Worm (Caenorhabditis elegans): Measurements from ENCODE around the gene ZK688.10.

DNA sequence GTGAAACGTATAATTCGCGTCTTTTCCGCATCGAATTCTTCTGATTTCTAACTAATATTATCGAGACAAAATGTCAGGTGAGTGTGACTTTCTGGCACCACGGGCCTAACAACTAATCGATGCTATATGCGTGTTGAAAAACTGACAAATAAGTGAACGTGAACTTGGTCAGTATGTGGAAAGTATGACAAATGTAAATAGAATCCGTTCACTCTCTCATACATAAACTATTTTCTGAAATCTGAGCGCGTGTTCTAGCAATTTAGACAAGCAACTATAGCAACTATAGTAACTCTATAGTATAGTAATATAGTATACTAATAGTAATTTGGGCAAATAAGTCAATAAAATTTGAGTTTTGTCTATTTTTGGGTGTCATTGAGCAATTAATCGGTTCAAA lies 4.5 kb downstream of the ZK688.10 start:
- TF ChIP-seq ref-1 (GFP tag; conservative IDR thresholded peaks at IDR 0.05), result no peak
- TF ChIP-seq flt-1 (GFP tag; IDR thresholded peaks at IDR 0.05), result no peak
- TF ChIP-seq tab-1 (GFP tag; IDR thresholded peaks at IDR 0.05), result no peak
- TF ChIP-seq ztf-29 (GFP tag; IDR thresholded peaks at IDR 0.05), result no peak
- no peak for TF ChIP-seq T22C8.4 (GFP tag; IDR thresholded peaks at IDR 0.05)

Data from whole organism, midembryonic.